Fruit fly (Drosophila melanogaster): ENCODE results near the gene CG8543.

CG8543 gene

dm6 chr3L:7450553-7450952 lies 19.5 kb downstream of the CG8543 start, which contains the start of gene CG33278:
CG33278 (plus strand) TSS chr3L:7450853.
- TF ChIP-seq toe (GFP tag; optimal IDR thresholded peaks at IDR 0.05), result no peak
- TF ChIP-seq CG12768 (GFP tag; optimal IDR thresholded peaks at IDR 0.05), result no peak
- TF ChIP-seq CG11617 (GFP tag; optimal IDR thresholded peaks at IDR 0.05), result no peak
- no peak for TF ChIP-seq kay (GFP tag; ENCODE audit: borderline replicate concordance)
- no peak for TF ChIP-seq CG7045 (GFP tag; optimal IDR thresholded peaks at IDR 0.05)
- no peak for TF ChIP-seq Mnt (GFP tag; optimal IDR thresholded peaks at IDR 0.05)
- TF ChIP-seq cic (GFP tag; optimal IDR thresholded peaks at IDR 0.05), result no peak
- TF ChIP-seq Hr96 (GFP tag; optimal IDR thresholded peaks at IDR 0.05), result no peak
- TF ChIP-seq CG7101 (tag; optimal IDR thresholded peaks at IDR 0.05), result no peak
- no peak for TF ChIP-seq tj (GFP tag; optimal IDR thresholded peaks at IDR 0.05)
- no peak for TF ChIP-seq Crg-1 (GFP tag; optimal IDR thresholded peaks at IDR 0.05)

- TF ChIP-seq Mnt (GFP tag; optimal IDR thresholded peaks at IDR 0.05) (no peak), kay (GFP tag; ENCODE audit: borderline replicate concordance) (no peak)
Measured at dm6 chr3L:7449097-7449496, 21.0 kb downstream of the CG8543 start.

dm6 chr3L:7440633-7441032 lies 29.5 kb downstream of the CG8543 start, which contains the start of gene sphinx2:
sphinx2 (minus strand) TSS chr3L:7440733.
- no peak for TF ChIP-seq CG12768 (GFP tag; optimal IDR thresholded peaks at IDR 0.05)
- TF ChIP-seq CG11617 (GFP tag; optimal IDR thresholded peaks at IDR 0.05), result no peak
- no peak for TF ChIP-seq CG5204 (GFP tag; optimal IDR thresholded peaks at IDR 0.05)
- TF ChIP-seq CG33017 (tag; optimal IDR thresholded peaks at IDR 0.05), result no peak
- no peak for TF ChIP-seq pad (GFP tag; optimal IDR thresholded peaks at IDR 0.05)
- no peak for TF ChIP-seq cic (GFP tag; optimal IDR thresholded peaks at IDR 0.05)
- TF ChIP-seq bab1 (GFP tag; optimal IDR thresholded peaks at IDR 0.05), result no peak
- TF ChIP-seq cnc (optimal IDR thresholded peaks at IDR 0.05), result no peak
- TF ChIP-seq CG7101 (tag; optimal IDR thresholded peaks at IDR 0.05), result no peak
- TF ChIP-seq Hr96 (GFP tag; optimal IDR thresholded peaks at IDR 0.05), result no peak
- TF ChIP-seq ovo (GFP tag; optimal IDR thresholded peaks at IDR 0.05), result no peak

dm6 chr3L:7439305-7439704 lies 30.8 kb downstream of the CG8543 start, which contains the start of gene sphinx1:
sphinx1 (minus strand) TSS chr3L:7439405.
- no peak for TF ChIP-seq CG7045 (GFP tag; optimal IDR thresholded peaks at IDR 0.05)
- no peak for TF ChIP-seq CG1620 (GFP tag; optimal IDR thresholded peaks at IDR 0.05)
- TF ChIP-seq Mnt (GFP tag; optimal IDR thresholded peaks at IDR 0.05), result no peak
- TF ChIP-seq bab1 (GFP tag; optimal IDR thresholded peaks at IDR 0.05), result no peak
- no peak for TF ChIP-seq CG33017 (tag; optimal IDR thresholded peaks at IDR 0.05)
- no peak for TF ChIP-seq toe (GFP tag; optimal IDR thresholded peaks at IDR 0.05)
- TF ChIP-seq cic (GFP tag; optimal IDR thresholded peaks at IDR 0.05), result no peak
- no peak for TF ChIP-seq Hr96 (GFP tag; optimal IDR thresholded peaks at IDR 0.05)
- TF ChIP-seq tj (GFP tag; optimal IDR thresholded peaks at IDR 0.05), result no peak
- no peak for TF ChIP-seq Crg-1 (GFP tag; optimal IDR thresholded peaks at IDR 0.05)
- TF ChIP-seq kay (GFP tag; ENCODE audit: borderline replicate concordance), result no peak
- TF ChIP-seq CG7101 (tag; optimal IDR thresholded peaks at IDR 0.05), result no peak
- TF ChIP-seq pad (GFP tag; optimal IDR thresholded peaks at IDR 0.05), result no peak
- TF ChIP-seq Clk (GFP tag; optimal IDR thresholded peaks at IDR 0.05), result no peak

dm6 chr3L:7437366-7437765 lies 32.7 kb downstream of the CG8543 start, which contains the start of gene CG14835:
CG14835 (minus strand) TSS chr3L:7437466.
- no peak for TF ChIP-seq CG5204 (GFP tag; optimal IDR thresholded peaks at IDR 0.05)
- TF ChIP-seq CG14711 (tag; optimal IDR thresholded peaks at IDR 0.05), result no peak
- no peak for TF ChIP-seq bab1 (GFP tag; optimal IDR thresholded peaks at IDR 0.05)
- no peak for TF ChIP-seq tj (GFP tag; optimal IDR thresholded peaks at IDR 0.05)
- TF ChIP-seq Hr96 (GFP tag; optimal IDR thresholded peaks at IDR 0.05), result no peak
- TF ChIP-seq Crg-1 (GFP tag; optimal IDR thresholded peaks at IDR 0.05), result no peak
- no peak for TF ChIP-seq kay (GFP tag; ENCODE audit: borderline replicate concordance)

dm6 chr3L:7434715-7435653 lies 35.1 kb downstream of the CG8543 start, which contains the start of gene Rac2:
Rac2 (minus strand) TSS chr3L:7435190.
- TF ChIP-seq cnc (optimal IDR thresholded peaks at IDR 0.05) (no peak), Mnt (GFP tag; optimal IDR thresholded peaks at IDR 0.05) (peak; percentile 46), CG12768 (GFP tag; optimal IDR thresholded peaks at IDR 0.05) (peak; percentile 4), CG7101 (tag; optimal IDR thresholded peaks at IDR 0.05) (peak; percentile 41), Clk (GFP tag; optimal IDR thresholded peaks at IDR 0.05) (peak; percentile 11), Hr96 (GFP tag; optimal IDR thresholded peaks at IDR 0.05) (peak; percentile 48), CG1620 (GFP tag; optimal IDR thresholded peaks at IDR 0.05) (no peak), pad (GFP tag; optimal IDR thresholded peaks at IDR 0.05) (peak; percentile 29), CG11617 (GFP tag; optimal IDR thresholded peaks at IDR 0.05) (peak; percentile 34), kay (GFP tag; ENCODE audit: borderline replicate concordance) (peak; percentile 100), ovo (GFP tag; optimal IDR thresholded peaks at IDR 0.05) (no peak), CG7045 (GFP tag; optimal IDR thresholded peaks at IDR 0.05) (no peak), cic (GFP tag; optimal IDR thresholded peaks at IDR 0.05) (peak; percentile 65), CG5204 (GFP tag; optimal IDR thresholded peaks at IDR 0.05) (no peak), CG14711 (tag; optimal IDR thresholded peaks at IDR 0.05) (peak; percentile 19), bab1 (GFP tag; optimal IDR thresholded peaks at IDR 0.05) (peak; percentile 46), Crg-1 (GFP tag; optimal IDR thresholded peaks at IDR 0.05) (no peak), CG33017 (tag; optimal IDR thresholded peaks at IDR 0.05) (no peak), toe (GFP tag; optimal IDR thresholded peaks at IDR 0.05) (peak; percentile 17), tj (GFP tag; optimal IDR thresholded peaks at IDR 0.05) (peak; percentile 75)
